Worm (Caenorhabditis elegans): Measurements from ENCODE around the gene tac-1.

Gene tac-1

ce11 chrII:14794935-14795454, 41.3 kb upstream of the tac-1 start, which contains the start of gene eif-3.B (continued):
- TF ChIP-seq fax-1 (tag; optimal IDR thresholded peaks at IDR 0.05) (peak; percentile 66), C08G9.2 (tag; optimal IDR thresholded peaks at IDR 0.05) (peak; percentile 97), F13H6.1 (tag; optimal IDR thresholded peaks at IDR 0.05) (peak; percentile 67), ceh-30 (tag; optimal IDR thresholded peaks at IDR 0.05) (peak; percentile 70), unc-3 (GFP tag; conservative IDR thresholded peaks at IDR 0.05) (peak; percentile 55; the same call in 1 of the 2 replicates), unc-3 (tag; optimal IDR thresholded peaks at IDR 0.05) (no peak), ceh-48 (tag; optimal IDR thresholded peaks at IDR 0.05) (peak; percentile 64), ama-1 (optimal IDR thresholded peaks at IDR 0.05) (no peak), ceh-22 (tag; optimal IDR thresholded peaks at IDR 0.05) (no peak), ceh-6 (GFP tag; optimal IDR thresholded peaks at IDR 0.05) (no peak), odd-2 (tag; optimal IDR thresholded peaks at IDR 0.05) (no peak), eyg-1 (tag; optimal IDR thresholded peaks at IDR 0.05) (peak; percentile 51), rnt-1 (tag; optimal IDR thresholded peaks at IDR 0.05) (peak; percentile 78), gmeb-2 (tag; optimal IDR thresholded peaks at IDR 0.05) (no peak), unc-86 (tag; optimal IDR thresholded peaks at IDR 0.05) (peak; percentile 56), hlh-13 (GFP tag; optimal IDR thresholded peaks at IDR 0.05) (no peak), ceh-31 (tag; optimal IDR thresholded peaks at IDR 0.05) (peak; percentile 98), lin-11 (tag; optimal IDR thresholded peaks at IDR 0.05) (no peak), fkh-10 (GFP tag; optimal IDR thresholded peaks at IDR 0.05) (no peak), elt-4 (tag; optimal IDR thresholded peaks at IDR 0.05) (no peak), tbx-2 (tag; optimal IDR thresholded peaks at IDR 0.05) (peak; percentile 94), K09A11.1 (tag; optimal IDR thresholded peaks at IDR 0.05; ENCODE audit: insufficient read depth) (peak; percentile 35), pha-4 (tag; optimal IDR thresholded peaks at IDR 0.05) (no peak), ref-2 (tag; optimal IDR thresholded peaks at IDR 0.05) (peak; percentile 89), pros-1 (tag; optimal IDR thresholded peaks at IDR 0.05) (no peak), lim-6 (tag; optimal IDR thresholded peaks at IDR 0.05) (peak; percentile 83), zip-5 (tag; optimal IDR thresholded peaks at IDR 0.05) (peak; percentile 81), sox-4 (tag; optimal IDR thresholded peaks at IDR 0.05) (no peak), fkh-6 (tag; optimal IDR thresholded peaks at IDR 0.05) (peak; percentile 79), Y22D7AL.16 (tag; optimal IDR thresholded peaks at IDR 0.05) (no peak), pat-9 (tag; optimal IDR thresholded peaks at IDR 0.05) (no peak), mec-3 (tag; optimal IDR thresholded peaks at IDR 0.05; ENCODE audit: borderline replicate concordance) (peak; percentile 84), tbx-7 (tag; optimal IDR thresholded peaks at IDR 0.05) (peak; percentile 89), ceh-2 (tag; optimal IDR thresholded peaks at IDR 0.05) (peak; percentile 94), hlh-6 (tag; optimal IDR thresholded peaks at IDR 0.05) (no peak), unc-55 (GFP tag; optimal IDR thresholded peaks at IDR 0.05) (peak; percentile 74), pag-3 (tag; optimal IDR thresholded peaks at IDR 0.05; ENCODE audit: borderline replicate concordance) (peak; percentile 23), npax-4 (tag; optimal IDR thresholded peaks at IDR 0.05) (no peak), elt-2 (tag; optimal IDR thresholded peaks at IDR 0.05) (peak; percentile 56), sox-2 (GFP tag; IDR thresholded peaks at IDR 0.05) (no peak)

DNA sequence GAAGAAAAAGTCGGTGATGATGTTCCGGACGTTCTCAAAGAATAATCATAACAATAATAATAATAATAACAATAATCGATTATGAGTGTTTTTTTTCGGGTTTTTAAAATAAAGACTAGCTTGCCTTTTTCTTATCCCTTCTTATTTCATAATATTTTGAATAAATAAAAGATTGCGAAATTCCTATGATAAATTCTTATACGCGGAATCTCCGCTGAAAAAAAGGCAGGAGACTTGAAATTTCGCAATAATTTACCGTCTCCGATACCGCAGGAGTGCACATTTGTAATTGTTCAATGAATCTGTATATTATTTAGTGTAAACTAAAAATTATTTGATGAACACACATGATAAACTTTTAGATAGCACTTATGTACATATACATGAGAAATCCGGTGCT, 38.8 kb upstream of the tac-1 start:
- TF ChIP-seq nhr-11 (tag; optimal IDR thresholded peaks at IDR 0.05) (no peak), sdc-2 (tag; optimal IDR thresholded peaks at IDR 0.05) (no peak), zip-5 (tag; optimal IDR thresholded peaks at IDR 0.05) (no peak), unc-3 (GFP tag; conservative IDR thresholded peaks at IDR 0.05) (no peak), unc-3 (tag; optimal IDR thresholded peaks at IDR 0.05) (no peak), dmd-4 (tag; optimal IDR thresholded peaks at IDR 0.05; ENCODE audit: borderline replicate concordance) (no peak), nhr-232 (tag; optimal IDR thresholded peaks at IDR 0.05) (no peak), odd-2 (tag; optimal IDR thresholded peaks at IDR 0.05) (no peak), ceh-48 (tag; optimal IDR thresholded peaks at IDR 0.05) (no peak), ceh-30 (tag; optimal IDR thresholded peaks at IDR 0.05) (no peak), syd-9 (tag; optimal IDR thresholded peaks at IDR 0.05) (no peak), pax-1 (tag; optimal IDR thresholded peaks at IDR 0.05) (no peak), rnt-1 (tag; optimal IDR thresholded peaks at IDR 0.05) (no peak), F13H6.1 (tag; optimal IDR thresholded peaks at IDR 0.05) (no peak), C38D4.7 (GFP tag; optimal IDR thresholded peaks at IDR 0.05) (no peak), ceh-34 (tag; optimal IDR thresholded peaks at IDR 0.05) (no peak), pha-2 (tag; optimal IDR thresholded peaks at IDR 0.05) (no peak)
